Fruit fly (Drosophila melanogaster) whole organism, embryonic: ENCODE results near the gene CG14840.
A peak's percentile ranks its signal among the peaks of the same experiment; 100 is the strongest.

Experiments
- Bteb2 ChIP-seq: fragments of 200-800 bp; sonication (Bioruptor generic); optimal IDR thresholded peaks from 2 replicates; lab custom pipeline; 2016; ENCODE audit warnings: missing biosample characterization, missing genetic modification characterization
- CG10462 ChIP-seq: fragments of 200-800 bp; sonication (Bioruptor generic); optimal IDR thresholded peaks from 2 replicates; lab custom pipeline; 2016; ENCODE audit warnings: missing biosample characterization, missing genetic modification characterization
- CG11247 ChIP-seq: fragments of 200-800 bp; sonication (Bioruptor generic); IDR thresholded peaks from 2 replicates; pipeline ENCODE4 v1.3.6; 2022; ENCODE audit warnings: missing biosample characterization, missing genetic modification characterization
- CG11456 ChIP-seq: fragments of 200-800 bp; sonication (Bioruptor generic); IDR thresholded peaks from 3 replicates; pipeline ENCODE4 v1.3.6; 2022; ENCODE audit warnings: missing biosample characterization, missing genetic modification characterization
- CG14710 ChIP-seq: fragments of 200-800 bp; sonication (Bioruptor generic); optimal IDR thresholded peaks from 3 replicates; lab custom pipeline; 2019; ENCODE audit warnings: missing biosample characterization, mild to moderate bottlenecking, missing genetic modification characterization, moderate library complexity
- CG17186 ChIP-seq: fragments of 200-800 bp; sonication (Bioruptor generic); optimal IDR thresholded peaks from 3 replicates; lab custom pipeline; 2017; ENCODE audit warnings: missing biosample characterization, missing genetic modification reagents, missing genetic modification characterization
- CG17829 ChIP-seq: fragments of 200-800 bp; optimal IDR thresholded peaks from 2 replicates; lab custom pipeline; 2019; ENCODE audit warnings: missing biosample characterization, mild to moderate bottlenecking, missing genetic modification characterization, moderate library complexity
- CG18011 ChIP-seq: fragments of 200-800 bp; sonication (Bioruptor generic); optimal IDR thresholded peaks from 2 replicates; lab custom pipeline; 2017; ENCODE audit warnings: missing biosample characterization, missing genetic modification characterization, mild to moderate bottlenecking, moderate library complexity, missing genotype
- CG2116 ChIP-seq: fragments of 200-800 bp; sonication (Bioruptor generic); optimal IDR thresholded peaks from 3 replicates; lab custom pipeline; 2018; ENCODE audit warnings: missing biosample characterization, mild to moderate bottlenecking, missing genetic modification characterization
- CG2678 ChIP-seq: fragments of 200-800 bp; sonication (Bioruptor generic); optimal IDR thresholded peaks from 3 replicates; lab custom pipeline; 2019; ENCODE audit warnings: missing biosample characterization, mild to moderate bottlenecking, missing genetic modification characterization, moderate library complexity
- CG31365 ChIP-seq: fragments of 200-800 bp; sonication (Bioruptor generic); optimal IDR thresholded peaks from 2 replicates; lab custom pipeline; 2018; ENCODE audit warnings: missing biosample characterization, mild to moderate bottlenecking, missing genetic modification characterization
- CG31388 ChIP-seq: fragments of 200-800 bp; sonication (Bioruptor generic); optimal IDR thresholded peaks from 2 replicates; lab custom pipeline; 2016; ENCODE audit warnings: missing biosample characterization, missing genetic modification characterization
- CG3281 ChIP-seq: fragments of 200-800 bp; sonication (Bioruptor generic); optimal IDR thresholded peaks from 3 replicates; lab custom pipeline; 2017; ENCODE audit warnings: missing biosample characterization, mild to moderate bottlenecking, missing genetic modification characterization
- CG3407 ChIP-seq: fragments of 200-800 bp; sonication (Bioruptor generic); optimal IDR thresholded peaks from 2 replicates; lab custom pipeline; 2018; ENCODE audit warnings: missing biosample characterization, mild to moderate bottlenecking, missing genetic modification characterization
- CG4404 ChIP-seq: fragments of 200-800 bp; sonication (Bioruptor generic); IDR thresholded peaks from 2 replicates; pipeline ENCODE4 v1.3.6; 2022; ENCODE audit warnings: missing biosample characterization, missing genetic modification characterization
- CG4730 ChIP-seq: fragments of 200-800 bp; sonication (Bioruptor generic); IDR thresholded peaks from 2 replicates; pipeline ENCODE4 v1.3.6; 2022; ENCODE audit warnings: missing biosample characterization, missing genetic modification characterization
- CG4820 ChIP-seq: fragments of 200-800 bp; sonication (Bioruptor generic); optimal IDR thresholded peaks from 3 replicates; lab custom pipeline; 2016; ENCODE audit warnings: missing biosample characterization, missing genetic modification characterization
- CG7357 ChIP-seq: fragments of 200-800 bp; sonication (Bioruptor generic); IDR thresholded peaks from 3 replicates; pipeline ENCODE4 v1.3.6; 2022; ENCODE audit warnings: missing biosample characterization, missing genetic modification characterization
- CG7963 ChIP-seq: fragments of 200-800 bp; sonication (Bioruptor generic); IDR thresholded peaks from 3 replicates; pipeline ENCODE4 v1.3.6; 2022; ENCODE audit warnings: missing biosample characterization, missing genetic modification characterization; ENCODE audit not compliant: partially characterized antibody
- CG8290 ChIP-seq, 3 experiments: fragments of 200-800 bp; sonication (Bioruptor generic); optimal IDR thresholded peaks; 2 replicates each; lab custom pipeline; 2016 to 2019; ENCODE audit warnings: missing biosample characterization in 3 of 3, missing genetic modification characterization in 3 of 3, mild to moderate bottlenecking in 2 of 3, moderate library complexity in 1 of 3
- CkIIα-i1 ChIP-seq: fragments of 200-800 bp; sonication (Bioruptor generic); IDR thresholded peaks from 2 replicates; pipeline ENCODE4 v1.3.6; 2022; ENCODE audit warnings: missing biosample characterization, missing genetic modification characterization
- CoRest ChIP-seq: fragments of 200-800 bp; sonication (Bioruptor generic); optimal IDR thresholded peaks from 3 replicates; lab custom pipeline; 2018; ENCODE audit warnings: missing biosample characterization, mild to moderate bottlenecking, missing genetic modification characterization, moderate library complexity
- D19B ChIP-seq: fragments of 200-800 bp; sonication (Bioruptor generic); optimal IDR thresholded peaks from 2 replicates; lab custom pipeline; 2017; ENCODE audit warnings: missing biosample characterization, mild to moderate bottlenecking, missing genetic modification characterization
- Dip3 ChIP-seq: fragments of 200-800 bp; sonication (Bioruptor generic); optimal IDR thresholded peaks from 3 replicates; lab custom pipeline; 2016; ENCODE audit warnings: missing biosample characterization, missing genetic modification characterization
- E2f2 ChIP-seq: fragments of 200-800 bp; sonication (Bioruptor generic); IDR thresholded peaks from 2 replicates; pipeline ENCODE4 v1.3.6; 2022; ENCODE audit warnings: missing biosample characterization, missing genetic modification characterization
- H2.0 ChIP-seq: fragments of 200-800 bp; sonication (Bioruptor generic); IDR thresholded peaks from 2 replicates; pipeline ENCODE4 v1.3.6; 2022; ENCODE audit warnings: missing biosample characterization, missing genetic modification characterization
- Mad ChIP-seq: fragments of 200-800 bp; sonication (Bioruptor generic); optimal IDR thresholded peaks from 2 replicates; lab custom pipeline; 2016; ENCODE audit warnings: missing biosample characterization, missing genetic modification characterization
- Max ChIP-seq: fragments of 200-800 bp; sonication (Bioruptor generic); optimal IDR thresholded peaks from 2 replicates; lab custom pipeline; 2016; ENCODE audit warnings: missing biosample characterization, mild to moderate bottlenecking, missing genetic modification characterization
- NK7.1 ChIP-seq: fragments of 200-800 bp; sonication (Bioruptor generic); optimal IDR thresholded peaks from 3 replicates; lab custom pipeline; 2016; ENCODE audit warnings: missing biosample characterization, missing genetic modification characterization
- Ssrp ChIP-seq: fragments of 200-800 bp; sonication (Bioruptor generic); optimal IDR thresholded peaks from 2 replicates; lab custom pipeline; 2018; ENCODE audit warnings: missing biosample characterization, mild to moderate bottlenecking, missing genetic modification characterization, moderate library complexity
- Xrp1 ChIP-seq: fragments of 200-800 bp; sonication (Bioruptor generic); IDR thresholded peaks from 2 replicates; pipeline ENCODE4 v1.3.6; 2022; ENCODE audit warnings: missing biosample characterization, missing genetic modification characterization
- ara ChIP-seq: fragments of 200-800 bp; sonication (Bioruptor generic); IDR thresholded peaks from 2 replicates; pipeline ENCODE4 v1.3.6; 2022; ENCODE audit warnings: missing biosample characterization, missing genetic modification characterization
- az2 ChIP-seq: fragments of 200-800 bp; sonication (Bioruptor generic); optimal IDR thresholded peaks from 3 replicates; lab custom pipeline; 2016; ENCODE audit warnings: missing biosample characterization, missing genetic modification characterization
- btn ChIP-seq: fragments of 200-800 bp; sonication (Bioruptor generic); optimal IDR thresholded peaks from 2 replicates; lab custom pipeline; 2016; ENCODE audit warnings: missing biosample characterization, missing genetic modification characterization
- dm ChIP-seq: fragments of 200-800 bp; sonication (Bioruptor generic); optimal IDR thresholded peaks from 3 replicates; lab custom pipeline; 2016; ENCODE audit warnings: missing biosample characterization, missing genetic modification characterization
- esg ChIP-seq: fragments of 200-800 bp; sonication (Bioruptor generic); conservative IDR thresholded peaks from 2 replicates; pipeline ENCODE4 v1.3.6; 2022; ENCODE audit warnings: missing biosample characterization, missing genetic modification characterization
- exex ChIP-seq: fragments of 200-800 bp; sonication (Bioruptor generic); optimal IDR thresholded peaks from 4 replicates; lab custom pipeline; 2018; ENCODE audit warnings: missing biosample characterization, mild to moderate bottlenecking, missing genetic modification characterization, moderate library complexity
- grn ChIP-seq: fragments of 200-800 bp; sonication (Bioruptor generic); optimal IDR thresholded peaks from 3 replicates; lab custom pipeline; 2017; ENCODE audit warnings: missing biosample characterization, missing genetic modification characterization
- h ChIP-seq: fragments of >200 bp; optimal IDR thresholded peaks from 2 replicates; lab custom pipeline; 2017
- hb ChIP-seq: fragments of 200-800 bp; sonication (Bioruptor generic); IDR thresholded peaks from 3 replicates; pipeline ENCODE4 v1.3.6; 2022; ENCODE audit warnings: missing biosample characterization, missing genetic modification characterization; ENCODE audit not compliant: partially characterized antibody
- insv ChIP-seq, 2 experiments: fragments of 200-800 bp; sonication (Bioruptor generic); optimal IDR thresholded peaks; 3 replicates each; lab custom pipeline; 2016 to 2018; ENCODE audit warnings: missing biosample characterization in 2 of 2, missing genetic modification characterization in 2 of 2
- inv ChIP-seq: fragments of 200-800 bp; sonication (Bioruptor generic); IDR thresholded peaks from 2 replicates; pipeline ENCODE4 v1.3.6; 2022; ENCODE audit warnings: missing biosample characterization, missing genetic modification characterization; ENCODE audit not compliant: partially characterized antibody
- jing ChIP-seq: fragments of 200-800 bp; sonication (Bioruptor generic); optimal IDR thresholded peaks from 2 replicates; lab custom pipeline; 2018; ENCODE audit warnings: missing biosample characterization, mild to moderate bottlenecking, missing genetic modification characterization
- ken ChIP-seq: fragments of 200-800 bp; sonication (Bioruptor generic); IDR thresholded peaks from 3 replicates; pipeline ENCODE4 v1.3.6; 2022; ENCODE audit warnings: missing biosample characterization, missing genetic modification characterization
- pnt ChIP-seq: fragments of 200-800 bp; sonication (Bioruptor generic); optimal IDR thresholded peaks from 3 replicates; lab custom pipeline; 2016; ENCODE audit warnings: missing biosample characterization, missing genetic modification characterization
- row ChIP-seq: fragments of 200-800 bp; sonication (Bioruptor generic); IDR thresholded peaks from 3 replicates; pipeline ENCODE4 v1.3.6; 2022; ENCODE audit warnings: missing biosample characterization, missing genetic modification characterization
- sr ChIP-seq: fragments of 200-800 bp; sonication (Bioruptor generic); IDR thresholded peaks from 3 replicates; pipeline ENCODE4 v1.3.6; 2022; ENCODE audit warnings: missing biosample characterization, missing genetic modification characterization
- tio ChIP-seq: fragments of 200-800 bp; sonication (Bioruptor generic); optimal IDR thresholded peaks from 2 replicates; lab custom pipeline; 2017; ENCODE audit warnings: missing biosample characterization, missing genetic modification characterization, inconsistent platforms
- trh ChIP-seq: fragments of 200-800 bp; sonication (Bioruptor generic); optimal IDR thresholded peaks from 2 replicates; lab custom pipeline; 2016; ENCODE audit warnings: missing biosample characterization, missing genetic modification characterization
- unpg ChIP-seq: fragments of 200-800 bp; sonication (Bioruptor generic); optimal IDR thresholded peaks from 3 replicates; lab custom pipeline; 2018; ENCODE audit warnings: missing biosample characterization, mild to moderate bottlenecking, missing genetic modification characterization, moderate library complexity
- vnd ChIP-seq: fragments of 200-800 bp; sonication (Bioruptor generic); IDR thresholded peaks from 3 replicates; pipeline ENCODE4 v1.3.6; 2022; ENCODE audit warnings: missing biosample characterization, missing genetic modification characterization; ENCODE audit not compliant: partially characterized antibody
- yki ChIP-seq: fragments of >200 bp; optimal IDR thresholded peaks from 3 replicates; lab custom pipeline; 2018

CG14840 gene

DNA sequence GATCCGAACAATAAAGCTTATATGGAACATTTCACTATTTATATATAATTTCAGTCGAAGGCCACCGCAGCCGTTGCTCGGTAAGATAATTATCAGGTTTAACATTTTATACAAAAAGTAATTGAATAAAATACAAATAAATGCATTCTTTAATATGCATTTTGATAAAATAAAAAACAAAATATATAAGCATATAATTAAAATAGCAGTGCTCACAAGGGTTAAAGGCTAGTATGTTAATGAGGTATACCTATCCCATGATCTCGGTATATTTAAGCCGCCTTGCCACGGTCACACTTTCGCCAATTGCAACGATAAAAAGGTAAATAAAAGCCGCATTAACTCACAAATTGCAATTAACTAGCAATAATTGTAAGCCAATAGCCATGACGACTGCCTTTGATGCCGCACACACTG lies 47.8 kb upstream of the CG14840 start, which contains the start of gene Polr2I (continued):
- TF ChIP-seq CoRest (tag; lab: Kevin White, UChicago) (peak; percentile 75), sr (no peak), CG2116 (peak; percentile 31), CG31388 (GFP tag; lab: Kevin White, UChicago) (no peak), vnd (GFP tag; lab: Robert Waterston, UW) (no peak), az2 (GFP tag; lab: Kevin White, UChicago) (peak; percentile 37), trh (no peak), Bteb2 (no peak), Dip3 (no peak), row (GFP tag; lab: Robert Waterston, UW) (peak; percentile 84), Ssrp (tag; lab: Kevin White, UChicago) (peak; percentile 24), CG11247 (GFP tag; lab: Robert Waterston, UW) (no peak), CG2678 (no peak), E2f2 (GFP tag; lab: Robert Waterston, UW) (no peak), tio (no peak), CG17829 (tag; lab: Kevin White, UChicago) (peak; percentile 37), hb (GFP tag; lab: Robert Waterston, UW) (no peak), CG4404 (0 out of 2 replicates have a peak, but pooled peaks have one; percentile 14), unpg (GFP tag; lab: Kevin White, UChicago) (peak; percentile 17), CG7357 (GFP tag; lab: Robert Waterston, UW) (no peak), h (lab: Kevin White, UChicago) (no peak), CG4730 (GFP tag; lab: Robert Waterston, UW) (no peak), CG4820 (GFP tag; lab: Kevin White, UChicago) (peak; percentile 31), CkIIα-i1 (GFP tag; lab: Robert Waterston, UW) (no peak), NK7.1 (GFP tag; lab: Kevin White, UChicago) (no peak), pnt (GFP tag; lab: Kevin White, UChicago) (no peak), esg (0 out of 2 replicates have a peak, but pooled peaks have one; percentile 6), jing (no peak), CG14710 (tag; lab: Kevin White, UChicago) (peak; percentile 65), CG17186 (GFP tag; lab: Kevin White, UChicago) (no peak), yki (lab: Kevin White, UChicago) (no peak), ara (GFP tag; lab: Robert Waterston, UW) (no peak), grn (GFP tag; lab: Kevin White, UChicago) (no peak), Xrp1 (GFP tag; lab: Robert Waterston, UW) (peak; percentile 26; the same call in 1 of the 2 replicates), CG31365 (tag; lab: Kevin White, UChicago) (no peak), CG3407 (GFP tag; lab: Kevin White, UChicago) (no peak), ken (GFP tag; lab: Robert Waterston, UW) (no peak), Max (peak; percentile 11), CG11456 (no peak), H2.0 (GFP tag; lab: Robert Waterston, UW) (peak; percentile 20; the same call in 1 of the 2 replicates), CG3281 (GFP tag; lab: Kevin White, UChicago) (peak; percentile 22), exex (tag; lab: Kevin White, UChicago) (peak; percentile 20), btn (no peak), D19B (GFP tag; lab: Kevin White, UChicago) (peak; percentile 4), CG10462 (no peak), inv (GFP tag; lab: Robert Waterston, UW) (no peak), Mad (peak; percentile 12), CG8290 (GFP tag; optimal IDR thresholded peaks at IDR 0.05; lab: Kevin White, UChicago) (no peak), CG8290 (tag; optimal IDR thresholded peaks at IDR 0.05; lab: Kevin White, UChicago) (no peak), CG7963 (GFP tag; lab: Robert Waterston, UW) (no peak), CG18011 (GFP tag; lab: Kevin White, UChicago) (no peak), insv (GFP tag; optimal IDR thresholded peaks at IDR 0.05; lab: Kevin White, UChicago) (no peak), dm (GFP tag; lab: Kevin White, UChicago) (no peak)
